Fruit fly (Drosophila melanogaster): Measurements from ENCODE around the gene HP5.

- TF ChIP-seq EcR (GFP tag; optimal IDR thresholded peaks at IDR 0.05) (no peak), psq (optimal IDR thresholded peaks at IDR 0.05) (no peak), pan (optimal IDR thresholded peaks at IDR 0.05) (no peak), CG8478 (optimal IDR thresholded peaks at IDR 0.05) (no peak)
Observed at dm6 chrX:11506210-11506609, 51.6 kb downstream of the HP5 start.
